Worm (Caenorhabditis elegans) whole organism, young adult: ENCODE data around the gene F42G4.7.
A peak's percentile ranks its signal among the peaks of the same experiment; 100 is the strongest.

Experiments used
- B0261.1 ChIP-seq: sonication (generic microtip); optimal IDR thresholded peaks from 2 replicates; lab custom pipeline; 2016; ENCODE audit warnings: mild to moderate bottlenecking, missing genetic modification characterization, moderate library complexity, missing compliant biosample characterization
- C06A6.2 ChIP-seq: fragments of 200-800 bp; sonication (Bioruptor generic); conservative IDR thresholded peaks from 2 replicates; pipeline ENCODE4 v1.3.6; 2022; ENCODE audit warnings: missing genetic modification characterization, missing compliant biosample characterization
- F10E7.11 ChIP-seq: sonication (generic microtip); optimal IDR thresholded peaks from 2 replicates; lab custom pipeline; 2017; ENCODE audit warnings: mild to moderate bottlenecking, missing genetic modification characterization, moderate library complexity, missing compliant biosample characterization
- F22D6.2 ChIP-seq: sonication (generic microtip); optimal IDR thresholded peaks from 2 replicates; lab custom pipeline; 2016; ENCODE audit warnings: mild to moderate bottlenecking, missing genetic modification characterization, missing compliant biosample characterization
- F23B12.7 ChIP-seq: sonication (generic microtip); optimal IDR thresholded peaks from 2 replicates; lab custom pipeline; 2017; ENCODE audit warnings: missing genetic modification characterization, mild to moderate bottlenecking, missing compliant biosample characterization, antibody characterized with exemption, moderate library complexity; ENCODE audit not compliant: insufficient read depth
- F33H1.4 ChIP-seq: fragments of 200-800 bp; sonication (Bioruptor generic); IDR thresholded peaks from 2 replicates; pipeline ENCODE4 v1.3.6; 2022; ENCODE audit warnings: missing genetic modification reagents, missing genetic modification characterization, missing compliant biosample characterization
- K11D2.4 ChIP-seq: fragments of 200-800 bp; sonication (Bioruptor generic); IDR thresholded peaks from 2 replicates; pipeline ENCODE4 v1.3.6; 2022; ENCODE audit warnings: missing genetic modification reagents, missing genetic modification characterization, missing compliant biosample characterization
- T07F8.4 ChIP-seq: sonication (generic microtip); optimal IDR thresholded peaks from 2 replicates; lab custom pipeline; 2016; ENCODE audit warnings: mild to moderate bottlenecking, missing genetic modification characterization, moderate library complexity, missing compliant biosample characterization
- Y53G8AR.9 ChIP-seq: fragments of 200-800 bp; sonication (Bioruptor generic); conservative IDR thresholded peaks from 2 replicates; pipeline ENCODE4 v1.3.6; 2022; ENCODE audit warnings: missing genetic modification reagents, missing genetic modification characterization, missing compliant biosample characterization
- Y67H2A.10 ChIP-seq: fragments of 200-800 bp; sonication (Bioruptor generic); conservative IDR thresholded peaks from 2 replicates; pipeline ENCODE4 v1.3.6; 2022; ENCODE audit warnings: missing genetic modification reagents, missing genetic modification characterization, missing compliant biosample characterization
- Y95B8A.8 ChIP-seq: fragments of 200-800 bp; sonication (Bioruptor generic); IDR thresholded peaks from 2 replicates; pipeline ENCODE4 v1.3.6; 2022; ENCODE audit warnings: missing genetic modification reagents, missing genetic modification characterization, missing compliant biosample characterization
- akir-1 ChIP-seq: fragments of 200-800 bp; sonication (Bioruptor generic); optimal IDR thresholded peaks from 2 replicates; lab custom pipeline; 2018; ENCODE audit warnings: mild to moderate bottlenecking, missing genetic modification characterization, moderate library complexity, missing compliant biosample characterization
- aptf-2 ChIP-seq: fragments of 200-800 bp; sonication (Bioruptor generic); conservative IDR thresholded peaks from 2 replicates; pipeline ENCODE4 v1.3.6; 2022; ENCODE audit warnings: missing genetic modification reagents, missing genetic modification characterization, missing compliant biosample characterization
- atf-7 ChIP-seq: sonication (generic microtip); optimal IDR thresholded peaks from 2 replicates; lab custom pipeline; 2017; ENCODE audit warnings: mild to moderate bottlenecking, missing genetic modification characterization, missing compliant biosample characterization
- athp-1 ChIP-seq: sonication (generic microtip); optimal IDR thresholded peaks from 2 replicates; lab custom pipeline; 2017; ENCODE audit warnings: mild to moderate bottlenecking, missing genetic modification characterization, missing compliant biosample characterization
- ceh-58 ChIP-seq: fragments of 200-800 bp; sonication (Bioruptor generic); IDR thresholded peaks from 2 replicates; pipeline ENCODE4 v1.3.6; 2022; ENCODE audit warnings: missing genetic modification characterization, missing compliant biosample characterization
- ceh-79 ChIP-seq: sonication (generic microtip); optimal IDR thresholded peaks from 2 replicates; lab custom pipeline; 2017; ENCODE audit warnings: mild to moderate bottlenecking, missing genetic modification characterization, missing compliant biosample characterization
- die-1 ChIP-seq: sonication (generic microtip); optimal IDR thresholded peaks from 2 replicates; lab custom pipeline; 2016; ENCODE audit warnings: missing genotype, mild to moderate bottlenecking, missing genetic modification characterization, missing compliant biosample characterization
- egl-44 ChIP-seq: fragments of 200-800 bp; sonication (Bioruptor generic); IDR thresholded peaks from 2 replicates; pipeline ENCODE4 v1.3.6; 2022; ENCODE audit warnings: missing genetic modification reagents, missing genetic modification characterization, missing compliant biosample characterization
- gei-17 ChIP-seq: fragments of 200-800 bp; sonication (Bioruptor generic); optimal IDR thresholded peaks from 2 replicates; lab custom pipeline; 2018; ENCODE audit warnings: mild to moderate bottlenecking, missing genetic modification characterization, missing compliant biosample characterization
- hlh-12 ChIP-seq: sonication (generic microtip); optimal IDR thresholded peaks from 2 replicates; lab custom pipeline; 2016; ENCODE audit warnings: missing genetic modification characterization, missing compliant biosample characterization
- hlh-26 ChIP-seq: fragments of 200-800 bp; sonication (Bioruptor generic); conservative IDR thresholded peaks from 2 replicates; pipeline ENCODE4 v1.3.6; 2022; ENCODE audit warnings: missing genetic modification reagents, missing genetic modification characterization, missing compliant biosample characterization
- madf-10 ChIP-seq: sonication (generic microtip); optimal IDR thresholded peaks from 2 replicates; lab custom pipeline; 2016; ENCODE audit warnings: mild to moderate bottlenecking, missing genetic modification characterization, missing compliant biosample characterization
- mes-4 ChIP-seq: sonication (generic microtip); optimal IDR thresholded peaks from 2 replicates; lab custom pipeline; 2016; ENCODE audit warnings: missing genotype, missing genetic modification characterization, missing compliant biosample characterization
- mxl-1 ChIP-seq: sonication (generic microtip); optimal IDR thresholded peaks from 2 replicates; lab custom pipeline; 2016; ENCODE audit warnings: missing genetic modification characterization, missing compliant biosample characterization
- nfya-2 ChIP-seq: fragments of 200-800 bp; sonication (Bioruptor generic); IDR thresholded peaks from 2 replicates; pipeline ENCODE4 v1.3.6; 2022; ENCODE audit warnings: missing genetic modification reagents, missing genetic modification characterization, missing compliant biosample characterization
- nhr-80 ChIP-seq: sonication (generic microtip); optimal IDR thresholded peaks from 2 replicates; lab custom pipeline; 2016; ENCODE audit warnings: missing genetic modification characterization, missing compliant biosample characterization
- pbrm-1 ChIP-seq: fragments of 200-800 bp; sonication (Bioruptor generic); IDR thresholded peaks from 2 replicates; pipeline ENCODE4 v1.3.6; 2022; ENCODE audit warnings: missing genetic modification reagents, missing genetic modification characterization, missing compliant biosample characterization
- sdz-38 ChIP-seq: sonication (generic microtip); optimal IDR thresholded peaks from 2 replicates; lab custom pipeline; 2016; ENCODE audit warnings: missing genotype, missing genetic modification characterization, missing compliant biosample characterization
- snpc-4 ChIP-seq, 5 experiments: fragments of 150-350 bp in 1 of 5; sonication (generic microtip) in 4 of 5; optimal IDR thresholded peaks; 2 replicates each; lab custom pipeline; 2014 to 2018; ENCODE audit warnings: missing genetic modification characterization in 5 of 5, missing biosample characterization in 3 of 5, antibody characterized with exemption in 2 of 5, mild to moderate bottlenecking in 2 of 5, missing compliant biosample characterization in 2 of 5, missing genotype in 2 of 5, moderate library complexity in 2 of 5, missing genetic modification reagents in 1 of 5
- tbp1 ChIP-seq: fragments of 200-800 bp; sonication (Bioruptor generic); optimal IDR thresholded peaks from 2 replicates; lab custom pipeline; 2018; ENCODE audit warnings: mild to moderate bottlenecking, missing genetic modification characterization, missing compliant biosample characterization
- tbx-9 ChIP-seq: sonication (generic microtip); optimal IDR thresholded peaks from 2 replicates; lab custom pipeline; 2016; ENCODE audit warnings: borderline replicate concordance, missing genetic modification characterization, inconsistent platforms, missing compliant biosample characterization
- zfh-2 ChIP-seq: fragments of 200-800 bp; sonication (Bioruptor generic); conservative IDR thresholded peaks from 2 replicates; pipeline ENCODE4 v1.3.6; 2022; ENCODE audit warnings: missing genetic modification reagents, missing genetic modification characterization, missing compliant biosample characterization
- zim-3 ChIP-seq: sonication (generic microtip); optimal IDR thresholded peaks from 2 replicates; lab custom pipeline; 2017; ENCODE audit warnings: mild to moderate bottlenecking, missing genetic modification characterization, moderate library complexity, missing compliant biosample characterization
- ztf-22 ChIP-seq: fragments of 200-800 bp; sonication (Bioruptor generic); optimal IDR thresholded peaks from 2 replicates; lab custom pipeline; 2018; ENCODE audit warnings: mild to moderate bottlenecking, missing genetic modification characterization, moderate library complexity, missing compliant biosample characterization
- ztf-25 ChIP-seq: fragments of 200-800 bp; sonication (Bioruptor generic); IDR thresholded peaks from 2 replicates; pipeline ENCODE4 v1.3.6; 2022; ENCODE audit warnings: missing genetic modification reagents, missing genetic modification characterization, missing compliant biosample characterization
- ztf-26 ChIP-seq: sonication (generic microtip); optimal IDR thresholded peaks from 2 replicates; lab custom pipeline; 2017; ENCODE audit warnings: missing genetic modification characterization, missing compliant biosample characterization

Gene F42G4.7

DNA sequence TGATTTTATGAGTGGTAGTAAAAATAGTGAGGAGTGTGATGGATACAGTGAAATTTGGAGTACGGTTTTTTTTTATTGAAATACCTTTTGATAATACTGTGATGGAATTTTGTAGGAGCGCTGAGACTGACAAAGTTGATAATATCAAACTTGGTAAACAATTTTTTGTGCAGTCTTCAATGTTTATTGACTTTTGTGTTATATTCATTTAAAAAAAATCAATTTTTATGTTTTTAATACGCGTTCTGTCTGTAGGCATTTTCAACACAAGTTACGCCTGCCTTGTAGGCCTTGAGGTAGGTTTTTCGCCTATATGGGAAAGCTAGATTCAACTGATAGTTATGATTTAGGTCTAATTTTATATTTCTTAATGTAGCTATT lies 42.2 kb downstream of the F42G4.7 start:
- no peak for TF ChIP-seq mxl-1
- TF ChIP-seq gei-17 (GFP tag; lab: Kevin White, UChicago), result no peak
- no peak for TF ChIP-seq pbrm-1 (GFP tag; lab: Robert Waterston, UW)
- no peak for TF ChIP-seq F33H1.4
- TF ChIP-seq F10E7.11, result no peak
- TF ChIP-seq C06A6.2 (GFP tag; lab: Robert Waterston, UW), result no peak
- no peak for TF ChIP-seq ztf-26 (tag; lab: Kevin White, UChicago)
- TF ChIP-seq athp-1 (tag; lab: Kevin White, UChicago), result no peak
- no peak for TF ChIP-seq ceh-58 (GFP tag; lab: Robert Waterston, UW)
- no peak for TF ChIP-seq Y95B8A.8
- TF ChIP-seq Y53G8AR.9 (GFP tag; lab: Robert Waterston, UW), result no peak
- no peak for TF ChIP-seq tbx-9 (tag; lab: Kevin White, UChicago)
- TF ChIP-seq zfh-2, result no peak
- TF ChIP-seq hlh-12 (tag; lab: Kevin White, UChicago), result no peak
- no peak for TF ChIP-seq die-1 (tag; lab: Kevin White, UChicago)
- no peak for TF ChIP-seq B0261.1 (tag; lab: Kevin White, UChicago)
- no peak for TF ChIP-seq madf-10 (tag; lab: Kevin White, UChicago)

DNA sequence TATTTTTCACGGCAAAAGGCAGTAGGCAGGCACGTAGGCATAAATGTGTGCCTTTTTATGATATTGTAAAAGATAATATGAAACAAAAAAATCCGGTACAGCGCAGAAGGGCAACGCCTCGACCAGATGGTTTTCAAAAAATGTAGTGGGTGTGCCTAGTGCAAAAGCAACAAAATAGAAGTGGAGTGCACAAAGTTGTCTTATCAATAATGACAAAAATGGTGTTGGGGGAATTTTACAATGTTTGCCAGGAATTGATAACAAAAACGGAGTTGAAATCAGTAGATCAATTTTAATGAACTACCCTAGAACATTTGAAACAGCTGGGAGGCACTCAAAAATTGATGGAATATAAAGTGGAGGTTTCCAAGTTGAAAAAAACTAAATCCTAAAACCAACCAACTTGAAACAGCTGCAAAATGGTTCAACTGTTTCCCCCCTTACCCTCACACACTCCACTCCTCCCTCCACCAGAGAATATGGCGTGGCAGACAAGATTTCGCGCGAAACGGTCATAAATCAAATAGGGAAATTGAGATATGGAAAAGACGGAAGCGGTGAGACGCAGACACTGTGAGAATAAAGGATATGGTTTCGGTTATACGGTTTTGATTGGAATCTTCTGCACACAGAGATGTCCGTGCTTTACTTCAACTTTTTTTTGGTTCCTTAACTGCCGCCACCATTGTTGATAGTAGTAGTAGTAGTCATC lies 42.8 kb downstream of the F42G4.7 start:
- TF ChIP-seq nhr-80 (peak; percentile 52), hlh-12 (tag; lab: Kevin White, UChicago) (no peak), K11D2.4 (GFP tag; lab: Robert Waterston, UW) (no peak)
- TF ChIP-seq, all 124 proteins: peak for 1

DNA sequence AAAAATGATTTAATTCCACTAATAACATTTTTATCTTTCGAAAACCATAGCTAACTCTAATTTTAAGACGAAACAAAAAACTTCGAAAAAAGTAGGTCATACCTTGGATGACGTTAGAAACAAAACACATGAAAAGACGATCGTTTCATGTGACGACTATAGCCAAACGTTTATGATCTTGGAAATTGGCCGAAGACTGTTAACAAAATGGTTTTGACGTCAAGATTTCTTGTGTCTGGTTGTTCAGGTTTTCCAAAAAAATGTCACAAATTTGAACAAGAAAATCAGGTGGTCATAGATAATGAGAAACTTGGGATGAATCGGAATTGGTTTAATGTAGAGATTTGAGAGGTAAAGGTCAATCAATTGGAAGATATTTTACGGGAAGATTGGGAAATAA lies 43.8 kb downstream of the F42G4.7 start:
- no peak for TF ChIP-seq hlh-26 (GFP tag; lab: Robert Waterston, UW)
- no peak for TF ChIP-seq tbp1 (GFP tag; lab: Kevin White, UChicago)
- TF ChIP-seq egl-44, result no peak
- no peak for TF ChIP-seq T07F8.4
- no peak for TF ChIP-seq atf-7
- TF ChIP-seq snpc-4 (GFP tag; optimal IDR thresholded peaks at IDR 0.05; lab: Kevin White, UChicago), result no peak
- no peak for TF ChIP-seq snpc-4 (tag; optimal IDR thresholded peaks at IDR 0.05; lab: Kevin White, UChicago)
- no peak for TF ChIP-seq nfya-2 (GFP tag; lab: Robert Waterston, UW)
- no peak for TF ChIP-seq ceh-79 (tag; lab: Kevin White, UChicago)
- no peak for TF ChIP-seq akir-1 (GFP tag; lab: Kevin White, UChicago)
- no peak for TF ChIP-seq Y67H2A.10
- no peak for TF ChIP-seq zfh-2
- no peak for TF ChIP-seq zim-3 (tag; lab: Kevin White, UChicago)

DNA sequence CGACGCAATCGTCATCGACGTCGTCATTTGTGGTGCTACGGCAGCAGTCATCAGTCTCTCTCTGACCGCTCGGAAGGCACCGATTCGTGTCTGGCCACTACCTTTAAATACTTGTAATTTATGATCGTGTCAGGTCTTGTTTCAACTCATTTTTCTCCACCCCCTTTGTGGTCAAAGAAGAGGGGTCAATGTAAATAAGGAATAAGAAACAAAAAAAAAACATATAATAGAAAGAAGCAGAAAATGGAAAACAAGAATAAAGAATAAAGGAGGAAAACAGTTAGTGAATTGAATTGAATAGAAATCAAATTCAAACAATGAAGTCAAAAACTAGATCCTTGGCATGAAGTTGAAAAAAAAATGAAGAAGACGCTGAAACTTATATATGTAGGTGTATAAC lies 46.3 kb downstream of the F42G4.7 start, which contains the start of gene Y38F1A.8:
TSS of gene Y38F1A.8 (minus strand) at position 101 of the 400 bp plus-strand sequence.
- TF ChIP-seq ztf-25 (GFP tag; lab: Robert Waterston, UW) (0 out of 2 replicates have a peak, but pooled peaks have one; percentile 15), zfh-2 (no peak)
- TF ChIP-seq, all 124 proteins: peak for 1

DNA sequence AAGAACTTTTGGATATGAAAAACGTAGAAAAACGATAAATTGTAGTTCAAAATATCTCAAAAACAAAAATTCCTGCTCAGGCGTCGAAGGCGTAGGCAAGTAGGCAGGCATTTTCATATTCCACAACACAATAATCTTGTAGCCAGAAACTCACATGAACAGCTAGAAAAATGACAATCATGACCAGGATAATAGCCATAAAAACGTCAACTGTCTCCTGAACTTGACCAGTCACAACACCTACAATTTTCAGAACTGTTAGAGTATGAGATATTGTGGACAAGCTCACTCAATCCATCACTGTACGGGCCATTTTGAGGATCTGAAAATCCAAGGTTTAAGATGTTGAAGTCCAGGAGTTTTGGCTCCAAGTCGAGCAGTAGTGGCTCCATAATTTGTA lies 49.7 kb downstream of the F42G4.7 start, which contains the start of gene Y38F1A.7:
TSS of gene Y38F1A.7 (minus strand) at position 392 of the 400 bp plus-strand sequence.
- TF ChIP-seq mes-4 (tag; lab: Kevin White, UChicago) (no peak), Y53G8AR.9 (GFP tag; lab: Robert Waterston, UW) (no peak), atf-7 (no peak), aptf-2 (GFP tag; lab: Robert Waterston, UW) (no peak), ztf-22 (GFP tag; lab: Kevin White, UChicago) (no peak), F22D6.2 (tag; lab: Kevin White, UChicago) (no peak), F23B12.7 (tag; lab: Kevin White, UChicago) (no peak), sdz-38 (tag; lab: Kevin White, UChicago) (no peak)
